Worm (Caenorhabditis elegans) whole organism, late embryonic: ENCODE measurements around the gene C25A8.5.

ENCODE experiments used
- ama-1 ChIP-seq: fragments of 150-350 bp; optimal IDR thresholded peaks from 2 replicates; lab custom pipeline; 2014
- ceh-31 ChIP-seq: sonication (generic microtip); optimal IDR thresholded peaks from 2 replicates; lab custom pipeline; 2016; ENCODE audit warnings: missing genetic modification characterization, missing compliant biosample characterization
- dmd-4 ChIP-seq: sonication (generic microtip); optimal IDR thresholded peaks from 2 replicates; lab custom pipeline; 2016; ENCODE audit warnings: borderline replicate concordance, missing genetic modification characterization, missing compliant biosample characterization
- elt-2 ChIP-seq: sonication (generic microtip); optimal IDR thresholded peaks from 2 replicates; lab custom pipeline; 2016; ENCODE audit warnings: missing genetic modification reagents, missing genetic modification characterization, missing compliant biosample characterization
- nfya-1 ChIP-seq: sonication (generic microtip); optimal IDR thresholded peaks from 2 replicates; lab custom pipeline; 2017; ENCODE audit warnings: missing genetic modification characterization, mild to moderate bottlenecking, missing compliant biosample characterization, antibody characterized with exemption, moderate library complexity

DNA sequence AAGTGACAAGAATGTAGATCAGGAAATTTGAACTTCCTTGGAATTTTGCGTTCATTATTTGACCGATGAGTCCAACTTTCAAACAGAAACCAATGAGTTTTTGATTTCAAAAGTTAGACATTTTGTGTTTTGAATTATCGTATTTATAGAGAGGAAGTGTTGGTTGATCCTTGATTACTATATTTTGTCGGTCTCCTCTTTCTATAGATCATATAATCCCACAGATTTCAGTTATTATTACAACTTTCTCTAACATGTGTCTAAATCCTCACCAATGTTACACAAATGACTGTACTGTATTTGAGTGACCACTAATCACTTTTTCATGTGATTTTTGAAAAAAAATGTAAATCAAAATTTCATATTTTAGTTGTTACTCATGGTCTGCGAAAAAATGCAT lies 34.8 kb upstream of the C25A8.5 start, which contains the start of gene B0478.3:
- TF ChIP-seq elt-2 (tag; lab: Kevin White, UChicago) (no peak), ceh-31 (no peak), dmd-4 (tag; lab: Kevin White, UChicago) (no peak), nfya-1 (no peak), ama-1 (no peak)
